Worm (Caenorhabditis elegans) whole organism, L4/young adult: ENCODE data around the gene R148.3.

Experiments
- dao-5 ChIP-seq: sonication (generic microtip); optimal IDR thresholded peaks from 2 replicates; lab custom pipeline; 2016; ENCODE audit warnings: missing genotype, missing genetic modification characterization, moderate library complexity, missing compliant biosample characterization
- him-1 ChIP-seq: sonication (generic microtip); optimal IDR thresholded peaks from 2 replicates; lab custom pipeline; 2016; ENCODE audit warnings: missing genotype, missing genetic modification reagents, missing genetic modification characterization, missing compliant biosample characterization

DNA sequence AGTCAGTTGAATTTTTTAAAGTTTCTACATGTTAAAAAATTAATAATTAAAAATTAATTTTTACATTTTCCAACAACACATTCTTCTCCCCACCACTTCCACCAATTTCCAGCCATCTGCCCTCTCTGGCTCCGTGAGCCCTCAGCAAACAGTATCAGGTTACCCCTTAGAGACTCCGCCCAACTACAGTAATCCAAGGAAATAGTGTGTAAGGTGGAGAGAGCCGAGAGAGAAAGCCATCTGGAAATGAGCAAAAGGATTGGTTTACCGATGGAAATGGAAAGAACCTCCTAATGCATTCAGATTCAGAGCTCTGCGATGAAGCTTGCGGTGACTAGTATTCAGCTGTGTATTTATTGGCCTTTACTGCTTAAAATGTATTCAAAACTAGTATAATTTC lies 34.9 kb upstream of the R148.3 start:
- no peak for TF ChIP-seq him-1 (tag; lab: Kevin White, UChicago)
- TF ChIP-seq dao-5 (tag; lab: Kevin White, UChicago): no peak
